Worm (Caenorhabditis elegans) whole organism, L3 larva: Measurements from ENCODE around the gene F11D11.4.

ENCODE experiments used
- aly-2 ChIP-seq: fragments of 150-350 bp; optimal IDR thresholded peaks from 2 replicates; lab custom pipeline; 2014; ENCODE audit warnings: missing biosample characterization, missing genetic modification characterization
- ceh-28 ChIP-seq: fragments of 150-350 bp; optimal IDR thresholded peaks from 2 replicates; lab custom pipeline; 2014; ENCODE audit warnings: missing biosample characterization, missing genetic modification reagents, missing genetic modification characterization
- ceh-82 ChIP-seq: fragments of 150-350 bp; optimal IDR thresholded peaks from 2 replicates; lab custom pipeline; 2014; ENCODE audit warnings: missing biosample characterization, missing genetic modification characterization
- daf-12 ChIP-seq: fragments of 150-350 bp; optimal IDR thresholded peaks from 2 replicates; lab custom pipeline; 2014; ENCODE audit warnings: missing biosample characterization, missing genetic modification reagents, missing genetic modification characterization
- egl-27 ChIP-seq: sonication (generic microtip); optimal IDR thresholded peaks from 4 replicates; lab custom pipeline; 2017; ENCODE audit warnings: missing biosample characterization, missing genetic modification reagents, missing genetic modification characterization
- elt-1 ChIP-seq: fragments of 150-350 bp; optimal IDR thresholded peaks from 2 replicates; lab custom pipeline; 2014; ENCODE audit warnings: missing biosample characterization, missing genetic modification characterization
- eor-1 ChIP-seq, 2 experiments: fragments of 150-350 bp; optimal IDR thresholded peaks; 2 replicates each; lab custom pipeline; 2014 to 2018; ENCODE audit warnings: missing biosample characterization in 2 of 2, missing genetic modification characterization in 2 of 2
- fkh-10 ChIP-seq: sonication (generic microtip); optimal IDR thresholded peaks from 2 replicates; lab custom pipeline; 2017; ENCODE audit warnings: missing biosample characterization, missing genetic modification reagents, missing genetic modification characterization
- fkh-2 ChIP-seq: fragments of 150-350 bp; optimal IDR thresholded peaks from 2 replicates; lab custom pipeline; 2014; ENCODE audit warnings: missing biosample characterization, missing genetic modification reagents, missing genetic modification characterization
- fos-1 ChIP-seq: fragments of 150-350 bp; optimal IDR thresholded peaks from 2 replicates; lab custom pipeline; 2014; ENCODE audit warnings: missing biosample characterization, missing genetic modification characterization
- hmg-11 ChIP-seq: sonication (generic microtip); optimal IDR thresholded peaks from 2 replicates; lab custom pipeline; 2016; ENCODE audit warnings: missing genetic modification characterization, missing compliant biosample characterization
- lin-39 ChIP-seq: fragments of 150-350 bp; optimal IDR thresholded peaks from 2 replicates; lab custom pipeline; 2018; ENCODE audit warnings: missing biosample characterization, missing genetic modification reagents, missing genetic modification characterization
- lsy-12 ChIP-seq: sonication (generic microtip); optimal IDR thresholded peaks from 2 replicates; lab custom pipeline; 2016; ENCODE audit warnings: mild to moderate bottlenecking, missing genetic modification characterization, missing compliant biosample characterization
- mdl-1 ChIP-seq: fragments of 150-350 bp; optimal IDR thresholded peaks from 2 replicates; lab custom pipeline; 2014; ENCODE audit warnings: missing biosample characterization, missing genetic modification characterization
- mml-1 ChIP-seq: fragments of 150-350 bp; sonication (generic microtip); optimal IDR thresholded peaks from 3 replicates; lab custom pipeline; 2014; ENCODE audit warnings: missing biosample characterization, missing genetic modification characterization
- nhr-11 ChIP-seq: fragments of 150-350 bp; optimal IDR thresholded peaks from 2 replicates; lab custom pipeline; 2014; ENCODE audit warnings: missing biosample characterization, missing genetic modification characterization
- nhr-12 ChIP-seq: fragments of 150-350 bp; optimal IDR thresholded peaks from 2 replicates; lab custom pipeline; 2014; ENCODE audit warnings: missing biosample characterization, missing genetic modification characterization
- nhr-237 ChIP-seq: fragments of 150-350 bp; optimal IDR thresholded peaks from 2 replicates; lab custom pipeline; 2014; ENCODE audit warnings: missing biosample characterization, missing genetic modification characterization
- nhr-25 ChIP-seq: sonication (generic microtip); optimal IDR thresholded peaks from 2 replicates; lab custom pipeline; 2017; ENCODE audit warnings: missing biosample characterization, missing genetic modification characterization
- nhr-28 ChIP-seq: fragments of 150-350 bp; optimal IDR thresholded peaks from 2 replicates; lab custom pipeline; 2014; ENCODE audit warnings: missing biosample characterization, missing genetic modification characterization
- nhr-43 ChIP-seq: sonication (generic microtip); optimal IDR thresholded peaks from 2 replicates; lab custom pipeline; 2016; ENCODE audit warnings: mild to moderate bottlenecking, missing genetic modification characterization, missing compliant biosample characterization; ENCODE audit not compliant: poor library complexity, severe bottlenecking
- nhr-67 ChIP-seq: fragments of 150-350 bp; optimal IDR thresholded peaks from 2 replicates; lab custom pipeline; 2014; ENCODE audit warnings: missing biosample characterization, missing genetic modification characterization
- nhr-76 ChIP-seq: fragments of 150-350 bp; sonication (generic microtip); optimal IDR thresholded peaks from 5 replicates; lab custom pipeline; 2014; ENCODE audit warnings: missing biosample characterization, missing genetic modification characterization
- pha-4 ChIP-seq: fragments of 150-350 bp; optimal IDR thresholded peaks from 2 replicates; lab custom pipeline; 2014; ENCODE audit warnings: missing biosample characterization, missing genetic modification reagents, missing genetic modification characterization
- pqm-1 ChIP-seq: fragments of 150-350 bp; optimal IDR thresholded peaks from 2 replicates; lab custom pipeline; 2017; ENCODE audit warnings: missing biosample characterization, missing genetic modification characterization, inconsistent platforms
- sea-2 ChIP-seq: fragments of 150-350 bp; sonication (generic microtip); optimal IDR thresholded peaks from 4 replicates; lab custom pipeline; 2014; ENCODE audit warnings: missing biosample characterization, missing genetic modification reagents, missing genetic modification characterization
- snpc-4 ChIP-seq: fragments of 150-350 bp; optimal IDR thresholded peaks from 2 replicates; lab custom pipeline; 2014; ENCODE audit warnings: missing biosample characterization, missing genetic modification characterization
- tbx-2 ChIP-seq: sonication (generic microtip); optimal IDR thresholded peaks from 2 replicates; lab custom pipeline; 2016; ENCODE audit warnings: mild to moderate bottlenecking, missing genetic modification characterization, missing compliant biosample characterization
- unc-62 ChIP-seq: fragments of 150-350 bp; sonication (generic microtip); optimal IDR thresholded peaks from 4 replicates; lab custom pipeline; 2014; ENCODE audit warnings: missing biosample characterization, missing genetic modification reagents, missing genetic modification characterization
- zag-1 ChIP-seq: fragments of 150-350 bp; optimal IDR thresholded peaks from 2 replicates; lab custom pipeline; 2014; ENCODE audit warnings: missing biosample characterization, missing genetic modification characterization
- ztf-4 ChIP-seq: fragments of 150-350 bp; optimal IDR thresholded peaks from 2 replicates; lab custom pipeline; 2014; ENCODE audit warnings: missing biosample characterization, missing genetic modification characterization

Gene F11D11.4

ce11 chrV:18734381-18734780 lies 26.8 kb upstream of the F11D11.4 start, which contains the start of gene scl-20:
scl-20 (minus strand) TSS chrV:18734481.
- TF ChIP-seq ztf-4 (tag; lab: Kevin White, UChicago) (no peak), snpc-4 (tag; lab: Kevin White, UChicago) (no peak), sea-2 (no peak), eor-1 (tag; optimal IDR thresholded peaks at IDR 0.05; lab: Kevin White, UChicago) (no peak), nhr-43 (tag; lab: Kevin White, UChicago) (no peak), tbx-2 (tag; lab: Kevin White, UChicago) (no peak), nhr-76 (tag; lab: Kevin White, UChicago) (no peak), unc-62 (GFP tag; lab: Kevin White, UChicago) (no peak), ceh-82 (tag; lab: Kevin White, UChicago) (no peak), nhr-25 (tag; lab: Kevin White, UChicago) (no peak), nhr-28 (tag; lab: Kevin White, UChicago) (no peak), fkh-10 (GFP tag; lab: Kevin White, UChicago) (no peak), zag-1 (tag; lab: Kevin White, UChicago) (no peak), daf-12 (tag; lab: Kevin White, UChicago) (no peak), fos-1 (tag; lab: Kevin White, UChicago) (no peak)

ce11 chrV:18737646-18738045 lies 23.5 kb upstream of the F11D11.4 start:
- TF ChIP-seq egl-27 (no peak), lin-39 (tag; lab: Kevin White, UChicago) (no peak), ceh-28 (tag; lab: Kevin White, UChicago) (no peak), tbx-2 (tag; lab: Kevin White, UChicago) (no peak), ztf-4 (tag; lab: Kevin White, UChicago) (no peak)
- TF ChIP-seq, all 47 proteins: peak for 0

ce11 chrV:18742108-18742507 lies 19.1 kb upstream of the F11D11.4 start, which contains the start of gene clec-250:
clec-250 (minus strand) TSS chrV:18742208.
- TF ChIP-seq nhr-67 (tag; lab: Kevin White, UChicago): no peak
- TF ChIP-seq pha-4 (tag; lab: Kevin White, UChicago): no peak
- TF ChIP-seq mml-1 (tag; lab: Kevin White, UChicago): no peak
- TF ChIP-seq aly-2 (tag; lab: Kevin White, UChicago): no peak
- TF ChIP-seq egl-27: no peak

- TF ChIP-seq unc-62 (GFP tag; lab: Kevin White, UChicago): no peak
- TF ChIP-seq pqm-1: no peak
- TF ChIP-seq nhr-12: no peak
- no peak for TF ChIP-seq mdl-1 (tag; lab: Kevin White, UChicago)
- TF ChIP-seq elt-1 (tag; lab: Kevin White, UChicago): no peak
- TF ChIP-seq fos-1 (tag; lab: Kevin White, UChicago): no peak
- TF ChIP-seq, all 47 proteins: peak for 0
These were observed 14.1 kb upstream of the F11D11.4 start, which contains the start of gene clec-251 for ce11 chrV:18746937-18747660. clec-251 (minus strand) TSS chrV:18746987.

- TF ChIP-seq nhr-12 (no peak), ceh-28 (tag; lab: Kevin White, UChicago) (no peak), fkh-2 (tag; lab: Kevin White, UChicago) (no peak), pqm-1 (no peak), nhr-237 (tag; lab: Kevin White, UChicago) (no peak), elt-1 (tag; lab: Kevin White, UChicago) (no peak), nhr-76 (tag; lab: Kevin White, UChicago) (no peak), zag-1 (tag; lab: Kevin White, UChicago) (no peak), nhr-25 (tag; lab: Kevin White, UChicago) (no peak), nhr-11 (no peak), lsy-12 (no peak), hmg-11 (tag; lab: Kevin White, UChicago) (no peak)
These were observed 12.5 kb upstream of the F11D11.4 start, which contains the start of gene clec-252 for ce11 chrV:18748726-18749125. clec-252 (minus strand) TSS chrV:18748826.
